Worm (Caenorhabditis elegans) whole organism, L4 larva: Measurements from ENCODE around the gene C42D8.1.

Experiments used
- F26F4.8 ChIP-seq: fragments of 200-800 bp; sonication (Bioruptor generic); conservative IDR thresholded peaks from 2 replicates; pipeline ENCODE4 v1.3.6; 2022; ENCODE audit warnings: missing genetic modification characterization, missing compliant biosample characterization
- F44E2.7 ChIP-seq: fragments of 200-800 bp; sonication (Bioruptor generic); IDR thresholded peaks from 2 replicates; pipeline ENCODE4 v2.1.2; 2022; ENCODE audit warnings: missing genetic modification characterization, missing compliant biosample characterization
- T20F7.1 ChIP-seq: fragments of 200-800 bp; sonication (Bioruptor generic); optimal IDR thresholded peaks from 2 replicates; lab custom pipeline; 2018; ENCODE audit warnings: mild to moderate bottlenecking, missing genetic modification characterization, missing compliant biosample characterization
- Y48G9A.11 ChIP-seq: fragments of 200-800 bp; sonication (Bioruptor generic); IDR thresholded peaks from 2 replicates; pipeline ENCODE4 v1.3.6; 2022; ENCODE audit warnings: missing genetic modification reagents, missing genetic modification characterization, missing compliant biosample characterization
- Y5F2A.4 ChIP-seq: fragments of 200-800 bp; sonication (Bioruptor generic); optimal IDR thresholded peaks from 2 replicates; lab custom pipeline; 2018; ENCODE audit warnings: mild to moderate bottlenecking, missing genetic modification characterization, missing compliant biosample characterization
- Y75B8A.6 ChIP-seq: fragments of 200-800 bp; sonication (Bioruptor generic); IDR thresholded peaks from 2 replicates; pipeline ENCODE4 v1.3.6; 2022; ENCODE audit warnings: missing genetic modification reagents, missing genetic modification characterization, missing compliant biosample characterization
- aha-1 ChIP-seq: fragments of 150-350 bp; peaks from one replicate; lab custom pipeline; 2014; ENCODE audit warnings: missing biosample characterization, missing genetic modification characterization
- ceh-20 ChIP-seq: fragments of 200-800 bp; sonication (Bioruptor generic); IDR thresholded peaks from 2 replicates; pipeline ENCODE4 v1.3.6; 2022; ENCODE audit warnings: missing genetic modification reagents, missing genetic modification characterization, missing compliant biosample characterization
- ceh-32 ChIP-seq: sonication (generic microtip); optimal IDR thresholded peaks from 2 replicates; lab custom pipeline; 2016; ENCODE audit warnings: mild to moderate bottlenecking, missing genetic modification characterization, missing compliant biosample characterization; ENCODE audit not compliant: poor library complexity
- daf-12 ChIP-seq: fragments of 150-350 bp; optimal IDR thresholded peaks from 2 replicates; lab custom pipeline; 2014; ENCODE audit warnings: missing biosample characterization, missing genetic modification reagents, missing genetic modification characterization
- daf-19 ChIP-seq: fragments of 200-800 bp; sonication (Bioruptor generic); conservative IDR thresholded peaks from 2 replicates; pipeline ENCODE4 v1.3.6; 2022; ENCODE audit warnings: missing genetic modification characterization, missing compliant biosample characterization
- dmd-6 ChIP-seq: fragments of 200-800 bp; sonication (Bioruptor generic); IDR thresholded peaks from 2 replicates; pipeline ENCODE4 v1.3.6; 2022; ENCODE audit warnings: missing genetic modification reagents, missing genetic modification characterization, missing compliant biosample characterization
- dpl-1 ChIP-seq: fragments of 150-350 bp; optimal IDR thresholded peaks from 2 replicates; lab custom pipeline; 2014; ENCODE audit warnings: missing biosample characterization, missing genetic modification reagents, missing genetic modification characterization
- dve-1 ChIP-seq: sonication (generic microtip); optimal IDR thresholded peaks from 2 replicates; lab custom pipeline; 2017; ENCODE audit warnings: antibody characterized with exemption, mild to moderate bottlenecking, missing genetic modification characterization, missing compliant biosample characterization; ENCODE audit not compliant: insufficient read depth
- fos-1 ChIP-seq: fragments of 150-350 bp; optimal IDR thresholded peaks from 2 replicates; lab custom pipeline; 2014; ENCODE audit warnings: missing biosample characterization, missing genetic modification characterization
- hif-1 ChIP-seq, 2 experiments: sonication (generic microtip); optimal IDR thresholded peaks; 2 replicates each; lab custom pipeline; 2016 to 2017; ENCODE audit warnings: missing compliant biosample characterization in 2 of 2, missing genetic modification characterization in 2 of 2, missing genetic modification reagents in 2 of 2, missing genotype in 2 of 2, mild to moderate bottlenecking in 1 of 2
- hlh-30 ChIP-seq: sonication (generic microtip); optimal IDR thresholded peaks from 2 replicates; lab custom pipeline; 2017; ENCODE audit warnings: antibody characterized with exemption, mild to moderate bottlenecking, missing genetic modification characterization, missing compliant biosample characterization; ENCODE audit not compliant: insufficient read depth
- hmg-1.1 ChIP-seq: fragments of 200-800 bp; sonication (Bioruptor generic); IDR thresholded peaks from 2 replicates; pipeline ENCODE4 v1.3.6; 2022; ENCODE audit warnings: missing genetic modification reagents, missing genetic modification characterization, missing compliant biosample characterization
- jun-1 ChIP-seq: fragments of 150-350 bp; optimal IDR thresholded peaks from 2 replicates; lab custom pipeline; 2014; ENCODE audit warnings: missing biosample characterization, missing genetic modification reagents, missing genetic modification characterization
- lim-7 ChIP-seq: fragments of 200-800 bp; sonication (Bioruptor generic); IDR thresholded peaks from 2 replicates; pipeline ENCODE4 v1.3.6; 2022; ENCODE audit warnings: missing genetic modification characterization, missing compliant biosample characterization
- mdl-1 ChIP-seq, 2 experiments: fragments of 150-350 bp in 1 of 2; sonication (generic microtip) in 1 of 2; optimal IDR thresholded peaks; 2 replicates each; lab custom pipeline; 2014 to 2017; ENCODE audit warnings: missing biosample characterization in 2 of 2, missing genetic modification characterization in 2 of 2
- mdt-29 ChIP-seq: fragments of 200-800 bp; sonication (Bioruptor generic); IDR thresholded peaks from 2 replicates; pipeline ENCODE4 v1.3.6; 2022; ENCODE audit warnings: missing genetic modification reagents, missing genetic modification characterization, missing compliant biosample characterization
- mep-1 ChIP-seq: fragments of 150-350 bp; sonication (generic microtip); optimal IDR thresholded peaks from 3 replicates; lab custom pipeline; 2014; ENCODE audit warnings: missing biosample characterization, missing genetic modification characterization
- nhr-102 ChIP-seq: sonication (generic microtip); optimal IDR thresholded peaks from 2 replicates; lab custom pipeline; 2016; ENCODE audit warnings: mild to moderate bottlenecking, missing genetic modification characterization, moderate library complexity, missing compliant biosample characterization
- nhr-25 ChIP-seq: sonication (generic microtip); optimal IDR thresholded peaks from 2 replicates; lab custom pipeline; 2017; ENCODE audit warnings: missing genetic modification characterization, mild to moderate bottlenecking, missing compliant biosample characterization, antibody characterized with exemption, moderate library complexity, borderline replicate concordance; ENCODE audit not compliant: insufficient read depth
- nhr-28 ChIP-seq: fragments of 150-350 bp; optimal IDR thresholded peaks from 2 replicates; lab custom pipeline; 2014; ENCODE audit warnings: missing biosample characterization, missing genetic modification characterization
- nhr-42 ChIP-seq: fragments of 200-800 bp; sonication (Bioruptor generic); IDR thresholded peaks from 2 replicates; pipeline ENCODE4 v1.3.6; 2022; ENCODE audit warnings: missing genetic modification characterization, missing compliant biosample characterization
- nhr-76 ChIP-seq: fragments of 150-350 bp; optimal IDR thresholded peaks from 2 replicates; lab custom pipeline; 2014; ENCODE audit warnings: missing biosample characterization, missing genetic modification characterization
- pha-4 ChIP-seq, 2 experiments: fragments of 150-350 bp in 1 of 2; fragments of 200-800 bp in 1 of 2; sonication (Bioruptor generic) in 1 of 2; IDR thresholded peaks in 1 of 2; optimal IDR thresholded peaks in 1 of 2; 2 replicates each; pipeline versions ENCODE4 v1.3.6 to Lab custom; 2014 to 2022; ENCODE audit warnings: missing genetic modification characterization in 2 of 2, missing genetic modification reagents in 2 of 2, missing biosample characterization in 1 of 2, missing compliant biosample characterization in 1 of 2
- skn-1 ChIP-seq: fragments of 150-350 bp; optimal IDR thresholded peaks from 2 replicates; lab custom pipeline; 2014; ENCODE audit warnings: missing biosample characterization, missing genetic modification characterization
- snpc-4 ChIP-seq: fragments of 150-350 bp; optimal IDR thresholded peaks from 2 replicates; lab custom pipeline; 2014; ENCODE audit warnings: missing biosample characterization, missing genetic modification characterization
- unc-62 ChIP-seq, 3 experiments: fragments of 150-350 bp in 1 of 3; sonication (generic microtip); optimal IDR thresholded peaks in 2 of 3; peaks in 1 of 3; 1 replicate in 1 of 3; 2 replicates in 2 of 3; lab custom pipeline; 2014 to 2017; ENCODE audit warnings: missing biosample characterization in 3 of 3, missing genetic modification characterization in 3 of 3, missing genetic modification reagents in 3 of 3, missing genotype in 1 of 3
- zfp-3 ChIP-seq: fragments of 200-800 bp; sonication (Bioruptor generic); conservative IDR thresholded peaks from 2 replicates; pipeline ENCODE4 v1.3.6; 2022; ENCODE audit warnings: missing genetic modification reagents, missing genetic modification characterization, missing compliant biosample characterization

Gene C42D8.1

ce11 chrX:5106187-5106694, 3.1 kb upstream of the C42D8.1 start (continued):
- TF ChIP-seq lim-7 (GFP tag; lab: Robert Waterston, UW) = 0 out of 2 replicates have a peak, but pooled peaks have one; percentile 8
- TF ChIP-seq nhr-76 = no peak
- no peak for TF ChIP-seq Y5F2A.4 (GFP tag; lab: Kevin White, UChicago)
- peak; percentile 63 for TF ChIP-seq T20F7.1
- TF ChIP-seq ceh-32 (tag; lab: Kevin White, UChicago) = no peak
- TF ChIP-seq fos-1 (tag; lab: Kevin White, UChicago) = no peak
- TF ChIP-seq daf-19 (GFP tag; lab: Robert Waterston, UW) = no peak
- peak; percentile 17 for TF ChIP-seq nhr-102 (tag; lab: Kevin White, UChicago)
- no peak for TF ChIP-seq F26F4.8 (GFP tag; lab: Robert Waterston, UW)
- TF ChIP-seq snpc-4 (tag; lab: Kevin White, UChicago) = no peak
- TF ChIP-seq mdt-29 = 0 out of 2 replicates have a peak, but pooled peaks have one; percentile 22
- TF ChIP-seq dmd-6 (GFP tag; lab: Robert Waterston, UW) = peak; percentile 24
- no peak for TF ChIP-seq daf-12 (tag; lab: Kevin White, UChicago)
- no peak for TF ChIP-seq skn-1 (tag; lab: Kevin White, UChicago)
- TF ChIP-seq zfp-3 (GFP tag; lab: Robert Waterston, UW) = peak; percentile 95
- TF ChIP-seq nhr-28 = no peak
- TF ChIP-seq jun-1 (tag; lab: Kevin White, UChicago) = no peak
- no peak for TF ChIP-seq ceh-20 (GFP tag; lab: Robert Waterston, UW)
- no peak for TF ChIP-seq hif-1 (tag; optimal IDR thresholded peaks at IDR 0.05; lab: Kevin White, UChicago)
- peak; percentile 30 for TF ChIP-seq dve-1 (tag; lab: Kevin White, UChicago)

ce11 chrX:5106942-5107341, 2.4 kb upstream of the C42D8.1 start, which contains the start of gene C42D8.9:
Gene C42D8.9, minus strand, starts transcription at chrX:5107042.
- TF ChIP-seq F44E2.7 = no peak
- TF ChIP-seq ceh-20 (GFP tag; lab: Robert Waterston, UW) = no peak
- no peak for TF ChIP-seq Y75B8A.6 (GFP tag; lab: Robert Waterston, UW)
- peak; percentile 28 for TF ChIP-seq aha-1 (tag; lab: Kevin White, UChicago)
- no peak for TF ChIP-seq zfp-3 (GFP tag; lab: Robert Waterston, UW)

- TF ChIP-seq aha-1 (tag; lab: Kevin White, UChicago) (peak; percentile 46), nhr-42 (no peak), nhr-25 (no peak), unc-62 (GFP tag; optimal IDR thresholded peaks at IDR 0.05 in 1 of 2; lab: Kevin White, UChicago) (peak in 1 of 2 experiments; percentile 95), unc-62 (tag; optimal IDR thresholded peaks at IDR 0.05; lab: Kevin White, UChicago) (no peak), zfp-3 (GFP tag; lab: Robert Waterston, UW) (no peak), mep-1 (tag; lab: Kevin White, UChicago) (peak; percentile 8)
These were observed 2.6 kb downstream of the C42D8.1 start for ce11 chrX:5111894-5112293.

ce11 chrX:5115511-5115910, 6.2 kb downstream of the C42D8.1 start:
- 0 out of 2 replicates have a peak, but pooled peaks have one; percentile 16 for TF ChIP-seq hmg-1.1 (GFP tag; lab: Robert Waterston, UW)
- TF ChIP-seq mdl-1 (tag; optimal IDR thresholded peaks at IDR 0.05; lab: Kevin White, UChicago) = peak in 1 of 2 experiments; percentile 4
- no peak for TF ChIP-seq snpc-4 (tag; lab: Kevin White, UChicago)
- TF ChIP-seq hlh-30 = peak; percentile 44
- no peak for TF ChIP-seq dpl-1 (GFP tag; lab: Kevin White, UChicago)
- TF ChIP-seq unc-62 (GFP tag; optimal IDR thresholded peaks at IDR 0.05 in 1 of 2; lab: Kevin White, UChicago) = peak in 1 of 2 experiments; percentile 90
- no peak for TF ChIP-seq unc-62 (tag; optimal IDR thresholded peaks at IDR 0.05; lab: Kevin White, UChicago)
- no peak for TF ChIP-seq Y48G9A.11 (GFP tag; lab: Robert Waterston, UW)
- no peak for TF ChIP-seq pha-4 (GFP tag; IDR thresholded peaks at IDR 0.05; lab: Robert Waterston, UW)
- no peak for TF ChIP-seq pha-4 (tag; optimal IDR thresholded peaks at IDR 0.05; lab: Kevin White, UChicago)
